Worm (Caenorhabditis elegans): Measurements from ENCODE around the gene F37C4.4.

F37C4.4 gene

ce11 chrIV:3892027-3892426 is 24.9 kb downstream of the F37C4.4 start, which contains the start of gene F56D6.9:
F56D6.9 (plus strand) TSS chrIV:3892327.
- TF ChIP-seq mbf-1 (tag; optimal IDR thresholded peaks at IDR 0.05) (no peak), lsy-2 (tag; optimal IDR thresholded peaks at IDR 0.05) (no peak), ztf-1 (GFP tag; conservative IDR thresholded peaks at IDR 0.05) (no peak), nhr-10 (tag; optimal IDR thresholded peaks at IDR 0.05) (no peak), nhr-237 (tag; optimal IDR thresholded peaks at IDR 0.05) (no peak), crh-2 (tag; optimal IDR thresholded peaks at IDR 0.05) (no peak), dmd-4 (tag; optimal IDR thresholded peaks at IDR 0.05) (no peak), ama-1 (optimal IDR thresholded peaks at IDR 0.05) (no peak), unc-39 (tag; optimal IDR thresholded peaks at IDR 0.05) (no peak), Y55F3AM.14 (GFP tag; optimal IDR thresholded peaks at IDR 0.05) (no peak)

ce11 chrIV:3894004-3894480 is 26.9 kb downstream of the F37C4.4 start, which contains the start of gene F56D6.8:
F56D6.8 (minus strand) TSS chrIV:3894430.
- no peak for TF ChIP-seq nhr-23 (tag; optimal IDR thresholded peaks at IDR 0.05)
- TF ChIP-seq zag-1 (tag; optimal IDR thresholded peaks at IDR 0.05) = no peak
- TF ChIP-seq ZK546.5 (tag; optimal IDR thresholded peaks at IDR 0.05) = no peak
- no peak for TF ChIP-seq R02D3.7 (tag; optimal IDR thresholded peaks at IDR 0.05)
- TF ChIP-seq snpc-4 (tag; optimal IDR thresholded peaks at IDR 0.05) = no peak
- no peak for TF ChIP-seq ceh-16 (tag; optimal IDR thresholded peaks at IDR 0.05)
- no peak for TF ChIP-seq alr-1 (tag; optimal IDR thresholded peaks at IDR 0.05)

ce11 chrIV:3894770-3895169 is 27.7 kb downstream of the F37C4.4 start, which contains the start of gene dct-8:
dct-8 (plus strand) TSS chrIV:3895070.
- TF ChIP-seq unc-55 (GFP tag; optimal IDR thresholded peaks at IDR 0.05) (no peak), unc-62 (GFP tag; optimal IDR thresholded peaks at IDR 0.05) (no peak), ama-1 (optimal IDR thresholded peaks at IDR 0.05) (no peak), ztf-11 (tag; optimal IDR thresholded peaks at IDR 0.05) (no peak), nhr-25 (tag; optimal IDR thresholded peaks at IDR 0.05) (no peak), sem-4 (tag; optimal IDR thresholded peaks at IDR 0.05) (no peak), fos-1 (tag; optimal IDR thresholded peaks at IDR 0.05) (no peak), lin-11 (tag; optimal IDR thresholded peaks at IDR 0.05) (no peak), blmp-1 (tag; optimal IDR thresholded peaks at IDR 0.05; ENCODE audit: insufficient read depth) (no peak), nhr-77 (tag; optimal IDR thresholded peaks at IDR 0.05) (no peak), F13H6.1 (tag; optimal IDR thresholded peaks at IDR 0.05) (no peak), dmd-4 (tag; optimal IDR thresholded peaks at IDR 0.05) (no peak), peb-1 (tag; optimal IDR thresholded peaks at IDR 0.05) (no peak), mdl-1 (tag; optimal IDR thresholded peaks at IDR 0.05) (no peak), ztf-4 (tag; optimal IDR thresholded peaks at IDR 0.05) (no peak), Y55F3AM.14 (GFP tag; optimal IDR thresholded peaks at IDR 0.05) (no peak)

- TF ChIP-seq sma-9 (GFP tag; optimal IDR thresholded peaks at IDR 0.05) = peak; percentile 49
- TF ChIP-seq sma-9 (tag; optimal IDR thresholded peaks at IDR 0.05) = no peak
- peak; percentile 48 for TF ChIP-seq crh-2 (tag; optimal IDR thresholded peaks at IDR 0.05)
- peak in 1 of 2 experiments; percentile 55 for TF ChIP-seq mdl-1 (tag; optimal IDR thresholded peaks at IDR 0.05)
- peak; percentile 92 for TF ChIP-seq egl-27 (tag; optimal IDR thresholded peaks at IDR 0.05)
- TF ChIP-seq gmeb-1 (tag; optimal IDR thresholded peaks at IDR 0.05) = peak; percentile 72
- no peak for TF ChIP-seq ztf-4 (tag; optimal IDR thresholded peaks at IDR 0.05)
- peak; percentile 100 for TF ChIP-seq fos-1 (tag; optimal IDR thresholded peaks at IDR 0.05)
- TF ChIP-seq ztf-11 (tag; optimal IDR thresholded peaks at IDR 0.05) = no peak
These were observed 32.8 kb downstream of the F37C4.4 start, which contains the start of gene srz-62 for ce11 chrIV:3899719-3900554. srz-62 (plus strand) TSS chrIV:3900504.

- TF ChIP-seq ztf-11 (tag; optimal IDR thresholded peaks at IDR 0.05) (no peak), lin-11 (tag; optimal IDR thresholded peaks at IDR 0.05) (no peak), nhr-129 (tag; optimal IDR thresholded peaks at IDR 0.05) (no peak), sem-4 (tag; optimal IDR thresholded peaks at IDR 0.05) (no peak), gmeb-1 (tag; optimal IDR thresholded peaks at IDR 0.05) (no peak), ztf-4 (tag; optimal IDR thresholded peaks at IDR 0.05) (no peak), nhr-21 (tag; optimal IDR thresholded peaks at IDR 0.05) (no peak), lin-13 (GFP tag; optimal IDR thresholded peaks at IDR 0.05) (no peak), mbf-1 (tag; optimal IDR thresholded peaks at IDR 0.05) (no peak), mdl-1 (tag; optimal IDR thresholded peaks at IDR 0.05) (no peak), nhr-12 (tag; optimal IDR thresholded peaks at IDR 0.05) (no peak)
These were observed 35.8 kb downstream of the F37C4.4 start, which contains the start of gene F56D6.6 for ce11 chrIV:3902955-3903354. F56D6.6 (plus strand) TSS chrIV:3903255.

Data from whole organism, L2 larva.